Fruit fly (Drosophila melanogaster) whole organism, embryonic: ENCODE results near the gene CG14332.

Experiments
- Ada2b ChIP-seq: fragments of 200-800 bp; sonication (Bioruptor generic); IDR thresholded peaks from 2 replicates; pipeline ENCODE4 v1.3.6; 2022; ENCODE audit warnings: missing biosample characterization, missing genetic modification characterization
- Atf3 ChIP-seq: fragments of 200-800 bp; sonication (Bioruptor generic); optimal IDR thresholded peaks from 3 replicates; lab custom pipeline; 2016; ENCODE audit warnings: missing biosample characterization, missing genetic modification characterization
- CG10543 ChIP-seq: fragments of 200-800 bp; sonication (Bioruptor generic); optimal IDR thresholded peaks from 3 replicates; lab custom pipeline; 2017; ENCODE audit warnings: missing biosample characterization, mild to moderate bottlenecking, missing genetic modification characterization, moderate library complexity
- CG10959 ChIP-seq: fragments of 200-800 bp; sonication (Bioruptor generic); IDR thresholded peaks from 2 replicates; pipeline ENCODE4 v1.3.6; 2022; ENCODE audit warnings: missing biosample characterization, missing genetic modification characterization
- CG11093 ChIP-seq: fragments of 200-800 bp; sonication (Bioruptor generic); IDR thresholded peaks from 3 replicates; pipeline ENCODE4 v1.3.6; 2022; ENCODE audit warnings: missing biosample characterization, missing genetic modification characterization
- CG12219 ChIP-seq: fragments of 200-800 bp; sonication (Bioruptor generic); optimal IDR thresholded peaks from 3 replicates; lab custom pipeline; 2018; ENCODE audit warnings: missing biosample characterization, mild to moderate bottlenecking, missing genetic modification characterization
- CG12391 ChIP-seq: fragments of 200-800 bp; sonication (Bioruptor generic); optimal IDR thresholded peaks from 3 replicates; lab custom pipeline; 2018; ENCODE audit warnings: missing biosample characterization, mild to moderate bottlenecking, missing genetic modification characterization, moderate library complexity
- CG13424 ChIP-seq: fragments of 200-800 bp; sonication (Bioruptor generic); optimal IDR thresholded peaks from 2 replicates; lab custom pipeline; 2019; ENCODE audit warnings: missing biosample characterization, mild to moderate bottlenecking, missing genetic modification characterization, moderate library complexity
- CG13894 ChIP-seq: fragments of 200-800 bp; sonication (Bioruptor generic); optimal IDR thresholded peaks from 3 replicates; lab custom pipeline; 2018; ENCODE audit warnings: missing biosample characterization, mild to moderate bottlenecking, missing genetic modification characterization, moderate library complexity
- CG2120 ChIP-seq: fragments of 200-800 bp; sonication (Bioruptor generic); optimal IDR thresholded peaks from 3 replicates; lab custom pipeline; 2016; ENCODE audit warnings: missing biosample characterization, missing genetic modification characterization
- CG30020 ChIP-seq: fragments of 200-800 bp; optimal IDR thresholded peaks from 2 replicates; lab custom pipeline; 2019; ENCODE audit warnings: missing biosample characterization, mild to moderate bottlenecking, missing genetic modification characterization, moderate library complexity
- CG30431 ChIP-seq: fragments of 200-800 bp; sonication (Bioruptor generic); optimal IDR thresholded peaks from 2 replicates; lab custom pipeline; 2017; ENCODE audit warnings: missing biosample characterization, missing genetic modification characterization
- CG3281 ChIP-seq: fragments of 200-800 bp; sonication (Bioruptor generic); optimal IDR thresholded peaks from 3 replicates; lab custom pipeline; 2017; ENCODE audit warnings: missing biosample characterization, mild to moderate bottlenecking, missing genetic modification characterization
- CG33557 ChIP-seq: fragments of 200-800 bp; sonication (Bioruptor generic); optimal IDR thresholded peaks from 2 replicates; lab custom pipeline; 2019; ENCODE audit warnings: missing biosample characterization, mild to moderate bottlenecking, missing genetic modification characterization, moderate library complexity
- CG4424 ChIP-seq: fragments of 200-800 bp; sonication (Bioruptor generic); optimal IDR thresholded peaks from 3 replicates; lab custom pipeline; 2016; ENCODE audit warnings: missing biosample characterization, missing genetic modification characterization
- CG7357 ChIP-seq: fragments of 200-800 bp; sonication (Bioruptor generic); IDR thresholded peaks from 3 replicates; pipeline ENCODE4 v1.3.6; 2022; ENCODE audit warnings: missing biosample characterization, missing genetic modification characterization
- CG7372 ChIP-seq: fragments of 200-800 bp; sonication (Bioruptor generic); IDR thresholded peaks from 2 replicates; pipeline ENCODE4 v1.3.6; 2022; ENCODE audit warnings: missing biosample characterization, missing genetic modification characterization
- CG8388 ChIP-seq: fragments of 200-800 bp; sonication (Bioruptor generic); optimal IDR thresholded peaks from 2 replicates; lab custom pipeline; 2019; ENCODE audit warnings: missing biosample characterization, mild to moderate bottlenecking, missing genetic modification characterization, moderate library complexity
- CG8944 ChIP-seq: fragments of 200-800 bp; sonication (Bioruptor generic); optimal IDR thresholded peaks from 3 replicates; lab custom pipeline; 2016; ENCODE audit warnings: missing biosample characterization, missing genetic modification characterization
- CG9609 ChIP-seq: fragments of 200-800 bp; sonication (Bioruptor generic); optimal IDR thresholded peaks from 3 replicates; lab custom pipeline; 2016; ENCODE audit warnings: missing biosample characterization, missing genetic modification characterization
- CoRest ChIP-seq: fragments of 200-800 bp; sonication (Bioruptor generic); optimal IDR thresholded peaks from 3 replicates; lab custom pipeline; 2018; ENCODE audit warnings: missing biosample characterization, mild to moderate bottlenecking, missing genetic modification characterization, moderate library complexity
- D19B ChIP-seq: fragments of 200-800 bp; sonication (Bioruptor generic); optimal IDR thresholded peaks from 2 replicates; lab custom pipeline; 2017; ENCODE audit warnings: missing biosample characterization, mild to moderate bottlenecking, missing genetic modification characterization
- Dek ChIP-seq: fragments of 200-800 bp; sonication (Bioruptor generic); optimal IDR thresholded peaks from 3 replicates; lab custom pipeline; 2019; ENCODE audit warnings: missing biosample characterization, mild to moderate bottlenecking, missing genetic modification characterization, moderate library complexity
- Dip2 ChIP-seq: fragments of 200-800 bp; sonication (Bioruptor generic); IDR thresholded peaks from 2 replicates; pipeline ENCODE4 v1.3.6; 2022; ENCODE audit warnings: missing biosample characterization, missing genetic modification characterization
- H15 ChIP-seq: fragments of 200-800 bp; sonication (Bioruptor generic); IDR thresholded peaks from 3 replicates; pipeline ENCODE4 v1.3.6; 2022; ENCODE audit warnings: missing biosample characterization, missing genetic modification characterization
- MESR4 ChIP-seq: fragments of 200-800 bp; sonication (Bioruptor generic); optimal IDR thresholded peaks from 2 replicates; lab custom pipeline; 2018; ENCODE audit warnings: missing biosample characterization, mild to moderate bottlenecking, missing genetic modification characterization, moderate library complexity
- Sry-δ ChIP-seq: fragments of 200-800 bp; sonication (Bioruptor generic); optimal IDR thresholded peaks from 2 replicates; lab custom pipeline; 2016; ENCODE audit warnings: missing biosample characterization, missing genetic modification characterization
- Vsx1 ChIP-seq: fragments of 200-800 bp; sonication (Bioruptor generic); optimal IDR thresholded peaks from 2 replicates; lab custom pipeline; 2017; ENCODE audit warnings: missing biosample characterization, mild to moderate bottlenecking, missing genetic modification characterization, missing genetic modification reagents
- ac ChIP-seq: fragments of 200-800 bp; sonication (Bioruptor generic); optimal IDR thresholded peaks from 3 replicates; lab custom pipeline; 2017; ENCODE audit warnings: missing biosample characterization, mild to moderate bottlenecking, missing genetic modification characterization
- ase ChIP-seq: fragments of 200-800 bp; sonication (Bioruptor generic); IDR thresholded peaks from 3 replicates; pipeline ENCODE4 v1.3.6; 2022; ENCODE audit warnings: missing biosample characterization, missing genetic modification characterization
- br ChIP-seq: fragments of >200 bp; optimal IDR thresholded peaks from 2 replicates; lab custom pipeline; 2017
- chn ChIP-seq: fragments of 200-800 bp; sonication (Bioruptor generic); optimal IDR thresholded peaks from 2 replicates; lab custom pipeline; 2016; ENCODE audit warnings: missing biosample characterization, missing genetic modification characterization
- ci ChIP-seq: fragments of 200-800 bp; sonication (Bioruptor generic); IDR thresholded peaks from 3 replicates; pipeline ENCODE4 v1.3.6; 2022; ENCODE audit warnings: missing biosample characterization, missing genetic modification characterization
- dysf ChIP-seq: fragments of 200-800 bp; sonication (Bioruptor generic); IDR thresholded peaks from 3 replicates; pipeline ENCODE4 v1.3.6; 2022; ENCODE audit warnings: missing biosample characterization, missing genetic modification characterization
- esg ChIP-seq: fragments of 200-800 bp; sonication (Bioruptor generic); conservative IDR thresholded peaks from 2 replicates; pipeline ENCODE4 v1.3.6; 2022; ENCODE audit warnings: missing biosample characterization, missing genetic modification characterization
- exex ChIP-seq: fragments of 200-800 bp; sonication (Bioruptor generic); optimal IDR thresholded peaks from 4 replicates; lab custom pipeline; 2018; ENCODE audit warnings: missing biosample characterization, mild to moderate bottlenecking, missing genetic modification characterization, moderate library complexity
- fd3F ChIP-seq: fragments of 200-800 bp; sonication (Bioruptor generic); optimal IDR thresholded peaks from 2 replicates; lab custom pipeline; 2018; ENCODE audit warnings: missing biosample characterization, mild to moderate bottlenecking, missing genetic modification characterization, moderate library complexity
- fru ChIP-seq: fragments of >200 bp; optimal IDR thresholded peaks from 2 replicates; lab custom pipeline; 2017
- fu2 ChIP-seq: fragments of 200-800 bp; sonication (Bioruptor generic); optimal IDR thresholded peaks from 2 replicates; lab custom pipeline; 2016; ENCODE audit warnings: missing biosample characterization, missing genetic modification characterization
- grau ChIP-seq: fragments of 200-800 bp; optimal IDR thresholded peaks from 3 replicates; lab custom pipeline; 2019; ENCODE audit warnings: missing biosample characterization, mild to moderate bottlenecking, missing genetic modification characterization, moderate library complexity
- kah ChIP-seq: fragments of 200-800 bp; sonication (Bioruptor generic); optimal IDR thresholded peaks from 2 replicates; lab custom pipeline; 2018; ENCODE audit warnings: missing biosample characterization, mild to moderate bottlenecking, missing genetic modification characterization
- maf-S ChIP-seq: fragments of 200-800 bp; sonication (Bioruptor generic); optimal IDR thresholded peaks from 2 replicates; lab custom pipeline; 2016; ENCODE audit warnings: missing biosample characterization, missing genetic modification characterization
- pho ChIP-seq: fragments of 200-800 bp; sonication (Bioruptor generic); optimal IDR thresholded peaks from 2 replicates; lab custom pipeline; 2016; ENCODE audit warnings: missing biosample characterization, missing genetic modification characterization
- psq ChIP-seq: fragments of 200-800 bp; sonication (Bioruptor generic); optimal IDR thresholded peaks from 2 replicates; lab custom pipeline; 2017; ENCODE audit warnings: missing biosample characterization, missing genetic modification characterization
- schlank ChIP-seq: fragments of 200-800 bp; sonication (Bioruptor generic); optimal IDR thresholded peaks from 2 replicates; lab custom pipeline; 2018; ENCODE audit warnings: missing biosample characterization, mild to moderate bottlenecking, missing genetic modification characterization
- seq ChIP-seq: fragments of 200-800 bp; sonication (Bioruptor generic); IDR thresholded peaks from 2 replicates; pipeline ENCODE4 v1.3.6; 2022; ENCODE audit warnings: missing biosample characterization, missing genetic modification characterization
- tin ChIP-seq: fragments of 200-800 bp; sonication (Bioruptor generic); optimal IDR thresholded peaks from 3 replicates; lab custom pipeline; 2016; ENCODE audit warnings: missing biosample characterization, missing genetic modification characterization
- tll ChIP-seq, 2 experiments: fragments of 200-800 bp in 1 of 2; fragments of >200 bp in 1 of 2; sonication (Bioruptor generic) in 1 of 2; optimal IDR thresholded peaks; 2 replicates each; lab custom pipeline; 2017 to 2019; ENCODE audit warnings: missing biosample characterization in 2 of 2, missing genetic modification characterization in 2 of 2, mild to moderate bottlenecking in 1 of 2, moderate library complexity in 1 of 2
- tx ChIP-seq: fragments of 200-800 bp; sonication (Bioruptor generic); optimal IDR thresholded peaks from 2 replicates; lab custom pipeline; 2016; ENCODE audit warnings: missing biosample characterization, missing genetic modification characterization
- unpg ChIP-seq: fragments of 200-800 bp; sonication (Bioruptor generic); optimal IDR thresholded peaks from 3 replicates; lab custom pipeline; 2018; ENCODE audit warnings: missing biosample characterization, mild to moderate bottlenecking, missing genetic modification characterization, moderate library complexity
- z ChIP-seq: fragments of 200-800 bp; sonication (Bioruptor generic); IDR thresholded peaks from 3 replicates; pipeline ENCODE4 v1.3.6; 2022; ENCODE audit warnings: missing biosample characterization, missing genetic modification characterization

CG14332 gene

dm6 chr3R:17391313-17391845 is 30.6 kb downstream of the CG14332 start, which contains the start of the genes Brf and sds22 (continued):
- TF ChIP-seq chn (GFP tag; lab: Kevin White, UChicago) (peak; percentile 97), CG7372 (GFP tag; lab: Robert Waterston, UW) (peak; percentile 92), schlank (tag; lab: Kevin White, UChicago) (peak; percentile 90), tin (peak; percentile 98), exex (tag; lab: Kevin White, UChicago) (peak; percentile 84), ci (GFP tag; lab: Robert Waterston, UW) (peak; percentile 88), CG2120 (GFP tag; lab: Kevin White, UChicago) (peak; percentile 98), CG11093 (GFP tag; lab: Robert Waterston, UW) (peak; percentile 89), CG7357 (peak; percentile 86), CG3281 (GFP tag; lab: Kevin White, UChicago) (peak; percentile 94), H15 (peak; percentile 90), CoRest (peak; percentile 98), kah (peak; percentile 76), Sry-δ (GFP tag; lab: Kevin White, UChicago) (peak; percentile 95), grau (tag; lab: Kevin White, UChicago) (peak; percentile 95), fru (lab: Kevin White, UChicago) (no peak), Dek (tag; lab: Kevin White, UChicago) (peak; percentile 93), D19B (GFP tag; lab: Kevin White, UChicago) (peak; percentile 87), CG30431 (peak; percentile 91), CG10543 (GFP tag; lab: Kevin White, UChicago) (peak; percentile 97), Atf3 (GFP tag; lab: Kevin White, UChicago) (peak; percentile 94), pho (GFP tag; lab: Kevin White, UChicago) (peak; percentile 97), CG13424 (tag; lab: Kevin White, UChicago) (peak; percentile 97), CG12391 (tag; lab: Kevin White, UChicago) (peak; percentile 98), CG30020 (tag; lab: Kevin White, UChicago) (peak; percentile 88), CG13894 (tag; lab: Kevin White, UChicago) (peak; percentile 95), CG4424 (GFP tag; lab: Kevin White, UChicago) (peak; percentile 96), CG8944 (GFP tag; lab: Kevin White, UChicago) (peak; percentile 97), br (no peak), CG10959 (peak; percentile 90), MESR4 (GFP tag; lab: Kevin White, UChicago) (peak; percentile 36), CG33557 (peak; percentile 95), fu2 (GFP tag; lab: Kevin White, UChicago) (peak; percentile 96), CG12219 (GFP tag; lab: Kevin White, UChicago) (peak; percentile 86), ase (GFP tag; lab: Robert Waterston, UW) (peak; percentile 92), ac (GFP tag; lab: Kevin White, UChicago) (peak; percentile 55), CG8388 (peak; percentile 93), psq (GFP tag; lab: Kevin White, UChicago) (peak; percentile 85), tx (GFP tag; lab: Kevin White, UChicago) (peak; percentile 94), CG9609 (GFP tag; lab: Kevin White, UChicago) (peak; percentile 97), unpg (peak; percentile 96), seq (GFP tag; lab: Robert Waterston, UW) (peak; percentile 85), fd3F (GFP tag; lab: Kevin White, UChicago) (peak; percentile 95), dysf (GFP tag; lab: Robert Waterston, UW) (peak; percentile 96), Ada2b (GFP tag; lab: Robert Waterston, UW) (peak; percentile 89), z (peak; percentile 41; the same call in 1 of the 3 replicates), Vsx1 (GFP tag; lab: Kevin White, UChicago) (peak; percentile 80), tll (GFP tag; optimal IDR thresholded peaks at IDR 0.05; lab: Kevin White, UChicago) (peak; percentile 33 to 81), maf-S (GFP tag; lab: Kevin White, UChicago) (peak; percentile 96), esg (peak; percentile 91), Dip2 (GFP tag; lab: Robert Waterston, UW) (peak; percentile 46; the same call in 1 of the 2 replicates)
